Worm (Caenorhabditis elegans) whole organism, L4 larva: Measurements from ENCODE around the gene pigw-1.
A peak's percentile ranks its signal among the peaks of the same experiment; 100 is the strongest.

Experiments used
- D1046.2 ChIP-seq: fragments of 200-800 bp; sonication (Bioruptor generic); IDR thresholded peaks from 2 replicates; pipeline ENCODE4 v1.3.6; 2022; ENCODE audit warnings: missing genetic modification characterization, missing compliant biosample characterization
- F26F4.8 ChIP-seq: fragments of 200-800 bp; sonication (Bioruptor generic); conservative IDR thresholded peaks from 2 replicates; pipeline ENCODE4 v1.3.6; 2022; ENCODE audit warnings: missing genetic modification characterization, missing compliant biosample characterization
- F37D6.2 ChIP-seq: sonication (generic microtip); optimal IDR thresholded peaks from 2 replicates; lab custom pipeline; 2016; ENCODE audit warnings: mild to moderate bottlenecking, missing genetic modification characterization, missing compliant biosample characterization
- F44E2.7 ChIP-seq: fragments of 200-800 bp; sonication (Bioruptor generic); IDR thresholded peaks from 2 replicates; pipeline ENCODE4 v2.1.2; 2022; ENCODE audit warnings: missing genetic modification characterization, missing compliant biosample characterization
- T20F7.1 ChIP-seq: fragments of 200-800 bp; sonication (Bioruptor generic); optimal IDR thresholded peaks from 2 replicates; lab custom pipeline; 2018; ENCODE audit warnings: mild to moderate bottlenecking, missing genetic modification characterization, missing compliant biosample characterization
- Y48G9A.11 ChIP-seq: fragments of 200-800 bp; sonication (Bioruptor generic); IDR thresholded peaks from 2 replicates; pipeline ENCODE4 v1.3.6; 2022; ENCODE audit warnings: missing genetic modification reagents, missing genetic modification characterization, missing compliant biosample characterization
- Y75B8A.6 ChIP-seq: fragments of 200-800 bp; sonication (Bioruptor generic); IDR thresholded peaks from 2 replicates; pipeline ENCODE4 v1.3.6; 2022; ENCODE audit warnings: missing genetic modification reagents, missing genetic modification characterization, missing compliant biosample characterization
- ZK337.2 ChIP-seq: fragments of 200-800 bp; sonication (Bioruptor generic); IDR thresholded peaks from 2 replicates; pipeline ENCODE4 v1.3.6; 2022; ENCODE audit warnings: missing genetic modification reagents, missing genetic modification characterization, missing compliant biosample characterization
- ZK546.5 ChIP-seq, 2 experiments: sonication (generic microtip); optimal IDR thresholded peaks; 2 replicates each; lab custom pipeline; 2017; ENCODE audit warnings: missing biosample characterization in 2 of 2, missing genetic modification characterization in 2 of 2
- aha-1 ChIP-seq: fragments of 150-350 bp; peaks from one replicate; lab custom pipeline; 2014; ENCODE audit warnings: missing biosample characterization, missing genetic modification characterization
- aly-2 ChIP-seq: sonication (generic microtip); optimal IDR thresholded peaks from 2 replicates; lab custom pipeline; 2018; ENCODE audit warnings: missing biosample characterization, missing genetic modification characterization
- ceh-28 ChIP-seq: fragments of 150-350 bp; optimal IDR thresholded peaks from 2 replicates; lab custom pipeline; 2014; ENCODE audit warnings: missing biosample characterization, missing genetic modification reagents, missing genetic modification characterization
- ceh-32 ChIP-seq: sonication (generic microtip); optimal IDR thresholded peaks from 2 replicates; lab custom pipeline; 2016; ENCODE audit warnings: mild to moderate bottlenecking, missing genetic modification characterization, missing compliant biosample characterization; ENCODE audit not compliant: poor library complexity
- ceh-44 ChIP-seq: fragments of 200-800 bp; sonication (Bioruptor generic); IDR thresholded peaks from 2 replicates; pipeline ENCODE4 v1.3.6; 2022; ENCODE audit warnings: missing genetic modification reagents, missing genetic modification characterization, missing compliant biosample characterization
- daf-19 ChIP-seq: fragments of 200-800 bp; sonication (Bioruptor generic); conservative IDR thresholded peaks from 2 replicates; pipeline ENCODE4 v1.3.6; 2022; ENCODE audit warnings: missing genetic modification characterization, missing compliant biosample characterization
- dmd-8 ChIP-seq: fragments of 200-800 bp; sonication (Bioruptor generic); IDR thresholded peaks from 2 replicates; pipeline ENCODE4 v1.3.6; 2022; ENCODE audit warnings: missing genetic modification characterization, missing compliant biosample characterization
- hmg-1.1 ChIP-seq: fragments of 200-800 bp; sonication (Bioruptor generic); IDR thresholded peaks from 2 replicates; pipeline ENCODE4 v1.3.6; 2022; ENCODE audit warnings: missing genetic modification reagents, missing genetic modification characterization, missing compliant biosample characterization
- lim-7 ChIP-seq: fragments of 200-800 bp; sonication (Bioruptor generic); IDR thresholded peaks from 2 replicates; pipeline ENCODE4 v1.3.6; 2022; ENCODE audit warnings: missing genetic modification characterization, missing compliant biosample characterization
- lin-1 ChIP-seq: fragments of 200-800 bp; sonication (Bioruptor generic); IDR thresholded peaks from 2 replicates; pipeline ENCODE4 v1.3.6; 2022; ENCODE audit warnings: missing genetic modification reagents, missing genetic modification characterization, missing compliant biosample characterization
- lin-38 ChIP-seq: fragments of 200-800 bp; sonication (Bioruptor generic); IDR thresholded peaks from 2 replicates; pipeline ENCODE4 v1.3.6; 2022; ENCODE audit warnings: missing genetic modification reagents, missing genetic modification characterization, missing compliant biosample characterization
- lir-3 ChIP-seq: sonication (generic microtip); optimal IDR thresholded peaks from 2 replicates; lab custom pipeline; 2016; ENCODE audit warnings: mild to moderate bottlenecking, missing genetic modification characterization, missing compliant biosample characterization
- madf-9 ChIP-seq: fragments of 200-800 bp; sonication (Bioruptor generic); conservative IDR thresholded peaks from 2 replicates; pipeline ENCODE4 v1.3.6; 2022; ENCODE audit warnings: missing genetic modification reagents, missing genetic modification characterization, missing compliant biosample characterization
- mdl-1 ChIP-seq, 2 experiments: fragments of 150-350 bp in 1 of 2; sonication (generic microtip) in 1 of 2; optimal IDR thresholded peaks; 2 replicates each; lab custom pipeline; 2014 to 2017; ENCODE audit warnings: missing biosample characterization in 2 of 2, missing genetic modification characterization in 2 of 2
- mdt-29 ChIP-seq: fragments of 200-800 bp; sonication (Bioruptor generic); IDR thresholded peaks from 2 replicates; pipeline ENCODE4 v1.3.6; 2022; ENCODE audit warnings: missing genetic modification reagents, missing genetic modification characterization, missing compliant biosample characterization
- mxl-3 ChIP-seq: fragments of 200-800 bp; sonication (Bioruptor generic); optimal IDR thresholded peaks from 2 replicates; lab custom pipeline; 2018; ENCODE audit warnings: mild to moderate bottlenecking, missing genetic modification characterization, missing compliant biosample characterization
- nhr-102 ChIP-seq: sonication (generic microtip); optimal IDR thresholded peaks from 2 replicates; lab custom pipeline; 2016; ENCODE audit warnings: mild to moderate bottlenecking, missing genetic modification characterization, moderate library complexity, missing compliant biosample characterization
- nhr-41 ChIP-seq: fragments of 200-800 bp; sonication (Bioruptor generic); IDR thresholded peaks from 2 replicates; pipeline ENCODE4 v1.3.6; 2022; ENCODE audit warnings: missing genetic modification reagents, missing genetic modification characterization, missing compliant biosample characterization
- nhr-6 ChIP-seq: fragments of 150-350 bp; optimal IDR thresholded peaks from 2 replicates; lab custom pipeline; 2014; ENCODE audit warnings: missing biosample characterization, missing genetic modification characterization
- pha-4 ChIP-seq, 2 experiments: fragments of 150-350 bp in 1 of 2; fragments of 200-800 bp in 1 of 2; sonication (Bioruptor generic) in 1 of 2; IDR thresholded peaks in 1 of 2; optimal IDR thresholded peaks in 1 of 2; 2 replicates each; pipeline versions ENCODE4 v1.3.6 to Lab custom; 2014 to 2022; ENCODE audit warnings: missing genetic modification characterization in 2 of 2, missing genetic modification reagents in 2 of 2, missing biosample characterization in 1 of 2, missing compliant biosample characterization in 1 of 2
- pqm-1 ChIP-seq: sonication (generic microtip); optimal IDR thresholded peaks from 2 replicates; lab custom pipeline; 2017; ENCODE audit warnings: missing biosample characterization, missing genetic modification characterization
- set-16 ChIP-seq: fragments of 200-800 bp; sonication (Bioruptor generic); IDR thresholded peaks from 2 replicates; pipeline ENCODE4 v1.3.6; 2022; ENCODE audit warnings: missing genetic modification reagents, missing genetic modification characterization, missing compliant biosample characterization
- tag-97 ChIP-seq: fragments of 200-800 bp; sonication (Bioruptor generic); IDR thresholded peaks from 2 replicates; pipeline ENCODE4 v1.3.6; 2022; ENCODE audit warnings: missing genetic modification characterization, missing compliant biosample characterization
- unc-62 ChIP-seq, 3 experiments: fragments of 150-350 bp in 1 of 3; sonication (generic microtip); optimal IDR thresholded peaks in 2 of 3; peaks in 1 of 3; 1 replicate in 1 of 3; 2 replicates in 2 of 3; lab custom pipeline; 2014 to 2017; ENCODE audit warnings: missing biosample characterization in 3 of 3, missing genetic modification characterization in 3 of 3, missing genetic modification reagents in 3 of 3, missing genotype in 1 of 3
- zip-11 ChIP-seq: fragments of 200-800 bp; sonication (Bioruptor generic); IDR thresholded peaks from 2 replicates; pipeline ENCODE4 v1.3.6; 2022; ENCODE audit warnings: missing genetic modification characterization, missing compliant biosample characterization

The pigw-1 gene

ce11 chrII:2881088-2881487, 3.6 kb downstream of the pigw-1 start:
- TF ChIP-seq F26F4.8 (GFP tag; lab: Robert Waterston, UW) = no peak
- TF ChIP-seq set-16 (GFP tag; lab: Robert Waterston, UW) = peak; percentile 54
- no peak for TF ChIP-seq aly-2 (tag; lab: Kevin White, UChicago)
- TF ChIP-seq unc-62 (GFP tag; optimal IDR thresholded peaks at IDR 0.05 in 1 of 2; lab: Kevin White, UChicago) = no peak
- no peak for TF ChIP-seq unc-62 (tag; optimal IDR thresholded peaks at IDR 0.05; lab: Kevin White, UChicago)
- no peak for TF ChIP-seq mxl-3 (GFP tag; lab: Kevin White, UChicago)
- no peak for TF ChIP-seq F37D6.2 (tag; lab: Kevin White, UChicago)
- TF ChIP-seq ZK337.2 (GFP tag; lab: Robert Waterston, UW) = no peak
- peak; percentile 10; the same call in 1 of the 2 replicates for TF ChIP-seq lim-7 (GFP tag; lab: Robert Waterston, UW)
- no peak for TF ChIP-seq lir-3 (tag; lab: Kevin White, UChicago)
- 0 out of 2 replicates have a peak, but pooled peaks have one; percentile 7 for TF ChIP-seq lin-38 (GFP tag; lab: Robert Waterston, UW)
- no peak for TF ChIP-seq Y75B8A.6 (GFP tag; lab: Robert Waterston, UW)

- TF ChIP-seq aha-1 (tag; lab: Kevin White, UChicago) (peak; percentile 92), F44E2.7 (GFP tag; lab: Robert Waterston, UW) (no peak)
These were observed 5.8 kb downstream of the pigw-1 start for ce11 chrII:2878909-2879308.

ce11 chrII:2874801-2875200, 9.9 kb downstream of the pigw-1 start, which contains the start of gene Y110A2AL.1:
Y110A2AL.1 (plus strand) TSS chrII:2875101.
- TF ChIP-seq tag-97 (GFP tag; lab: Robert Waterston, UW) (no peak), hmg-1.1 (no peak), mdl-1 (tag; optimal IDR thresholded peaks at IDR 0.05; lab: Kevin White, UChicago) (no peak), mxl-3 (GFP tag; lab: Kevin White, UChicago) (no peak), T20F7.1 (GFP tag; lab: Kevin White, UChicago) (no peak), D1046.2 (GFP tag; lab: Robert Waterston, UW) (no peak), daf-19 (no peak), ZK546.5 (tag; optimal IDR thresholded peaks at IDR 0.05; lab: Kevin White, UChicago) (no peak), madf-9 (GFP tag; lab: Robert Waterston, UW) (no peak), unc-62 (GFP tag; optimal IDR thresholded peaks at IDR 0.05 in 1 of 2; lab: Kevin White, UChicago) (no peak), unc-62 (tag; optimal IDR thresholded peaks at IDR 0.05; lab: Kevin White, UChicago) (no peak), ceh-44 (GFP tag; lab: Robert Waterston, UW) (no peak), Y48G9A.11 (no peak), nhr-41 (GFP tag; lab: Robert Waterston, UW) (no peak), ceh-32 (tag; lab: Kevin White, UChicago) (no peak), dmd-8 (no peak), nhr-6 (no peak), zip-11 (GFP tag; lab: Robert Waterston, UW) (no peak), pha-4 (GFP tag; IDR thresholded peaks at IDR 0.05; lab: Robert Waterston, UW) (no peak), pha-4 (tag; optimal IDR thresholded peaks at IDR 0.05; lab: Kevin White, UChicago) (no peak), ceh-28 (no peak), Y75B8A.6 (GFP tag; lab: Robert Waterston, UW) (no peak)

DNA sequence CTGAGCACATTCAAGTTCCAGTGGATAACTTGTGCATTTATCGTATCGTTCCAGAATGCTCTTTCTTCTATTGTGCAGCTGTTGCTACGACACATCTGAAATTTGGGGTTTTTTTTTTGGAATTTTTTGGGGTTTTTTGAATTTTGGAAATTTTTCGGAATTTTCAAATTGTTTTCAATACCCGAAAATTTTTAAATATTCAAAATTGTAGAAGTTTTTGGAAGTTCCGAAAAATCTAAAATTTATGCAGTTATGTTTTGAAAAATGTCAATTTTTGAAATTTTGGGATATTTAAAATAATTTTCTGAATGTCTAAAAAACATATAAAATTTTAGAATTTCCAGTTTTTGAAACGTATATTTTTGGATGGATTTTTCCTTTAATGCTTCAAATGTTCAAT, 12.9 kb downstream of the pigw-1 start, which contains the start of gene Y110A2AL.10:
Gene Y110A2AL.10 (minus strand): TSS at position 101 of the 400 bp plus-strand sequence.
- TF ChIP-seq mdt-29 (no peak), mdl-1 (tag; optimal IDR thresholded peaks at IDR 0.05; lab: Kevin White, UChicago) (no peak), pqm-1 (tag; lab: Kevin White, UChicago) (no peak), lin-1 (no peak), nhr-102 (tag; lab: Kevin White, UChicago) (no peak)
